Worm (Caenorhabditis elegans): ENCODE results near the gene ser-1.

ce11 chrX:16534564-16534963 lies 45.0 kb upstream of the ser-1 start:
- TF ChIP-seq unc-62 (GFP tag; optimal IDR thresholded peaks at IDR 0.05) (no peak), lir-3 (tag; optimal IDR thresholded peaks at IDR 0.05; ENCODE audit: poor library complexity) (no peak), fkh-8 (tag; optimal IDR thresholded peaks at IDR 0.05) (no peak), unc-98 (GFP tag; IDR thresholded peaks at IDR 0.05) (no peak), lsy-2 (tag; optimal IDR thresholded peaks at IDR 0.05) (peak; percentile 44 to 65), nhr-85 (tag) (no peak)
